Fruit fly (Drosophila melanogaster) whole organism: Measurements from ENCODE around the gene Gsc.

Experiments
- CG8478 ChIP-seq: fragments of >200 bp; optimal IDR thresholded peaks from 2 replicates; lab custom pipeline; 2018; ENCODE audit warnings: inconsistent platforms
- Dll ChIP-seq: fragments of >200 bp; optimal IDR thresholded peaks from 2 replicates; lab custom pipeline; 2017
- EcR ChIP-seq, 2 experiments: fragments of >200 bp; optimal IDR thresholded peaks; 2 replicates each; lab custom pipeline; 2017; ENCODE audit warnings: missing biosample characterization in 2 of 2, missing genetic modification characterization in 2 of 2, missing genetic modification reagents in 2 of 2
- pan ChIP-seq: fragments of >200 bp; optimal IDR thresholded peaks from 2 replicates; lab custom pipeline; 2017
- psq ChIP-seq: fragments of >200 bp; optimal IDR thresholded peaks from 2 replicates; lab custom pipeline; 2017
- usp ChIP-seq: fragments of >200 bp; optimal IDR thresholded peaks from 2 replicates; lab custom pipeline; 2017; ENCODE audit warnings: missing biosample characterization, missing genetic modification characterization, mixed read lengths

Gsc gene

DNA sequence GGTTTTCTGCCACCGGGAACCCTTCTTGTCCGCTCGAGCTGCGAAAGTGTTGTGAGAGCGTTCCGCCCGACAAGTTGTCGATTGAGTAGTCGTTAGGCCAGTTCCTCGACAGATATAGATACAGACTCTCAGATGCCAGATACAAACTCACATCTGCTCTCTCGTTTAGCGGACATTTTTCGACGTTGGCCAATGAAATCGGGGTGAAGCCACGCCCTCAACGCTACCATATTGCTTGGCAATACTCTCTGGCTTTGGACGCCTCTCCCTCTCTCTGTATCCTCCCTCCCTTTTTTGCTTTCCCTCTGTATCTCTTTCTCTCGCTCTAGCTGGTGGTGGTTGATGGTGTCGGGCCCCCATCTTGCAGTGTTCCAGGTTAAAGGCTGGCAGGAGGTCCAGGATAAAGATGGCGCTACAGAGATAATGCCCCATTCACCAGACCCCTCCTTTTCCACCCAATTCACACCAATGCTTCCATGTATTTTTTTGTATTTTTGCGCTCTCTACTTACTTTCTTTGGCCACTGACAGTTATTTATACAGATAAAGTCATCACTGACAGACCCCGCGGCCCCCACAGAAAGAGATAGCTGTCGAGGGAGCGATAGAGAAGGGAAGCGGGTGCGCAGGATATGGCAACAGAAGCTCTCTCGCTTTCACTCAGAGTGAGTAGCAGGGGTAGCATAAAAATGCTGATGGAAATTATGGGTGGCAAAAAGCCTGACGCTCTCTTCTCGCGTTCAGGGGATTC, at the start of gene Gsc:
Gene Gsc (minus strand): TSS at position 51 of the 750 bp plus-strand sequence.
- TF ChIP-seq Dll (lab: Kevin White, UChicago) (no peak), psq (no peak), EcR (GFP tag; optimal IDR thresholded peaks at IDR 0.05; lab: Kevin White, UChicago) (no peak), usp (no peak), CG8478 (lab: Kevin White, UChicago) (no peak), pan (lab: Kevin White, UChicago) (no peak)

DNA sequence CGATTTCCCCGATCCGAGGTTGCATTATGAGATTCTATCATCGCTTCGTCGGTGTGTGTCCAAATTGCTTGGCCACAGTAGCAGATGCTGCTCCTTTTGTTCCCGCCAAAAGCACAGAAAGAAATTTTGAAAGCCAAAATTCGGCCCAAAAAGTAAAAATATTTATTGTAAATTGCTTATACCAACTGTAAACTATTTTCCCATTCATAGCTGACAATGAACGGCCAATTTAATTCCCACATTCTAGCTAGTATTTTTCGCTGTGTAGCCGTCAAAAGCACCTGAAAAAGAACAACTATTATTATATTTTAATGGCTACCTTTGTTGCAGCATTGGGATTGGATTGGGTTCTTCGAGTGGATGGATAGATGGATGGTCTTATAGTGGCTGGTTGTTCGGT, 42.0 kb upstream of the Gsc start:
- TF ChIP-seq CG8478 (lab: Kevin White, UChicago): no peak
- TF ChIP-seq EcR (GFP tag; optimal IDR thresholded peaks at IDR 0.05; lab: Kevin White, UChicago): no peak
- TF ChIP-seq usp: no peak
- no peak for TF ChIP-seq pan (lab: Kevin White, UChicago)
- TF ChIP-seq Dll (lab: Kevin White, UChicago): no peak
- TF ChIP-seq psq: no peak

DNA sequence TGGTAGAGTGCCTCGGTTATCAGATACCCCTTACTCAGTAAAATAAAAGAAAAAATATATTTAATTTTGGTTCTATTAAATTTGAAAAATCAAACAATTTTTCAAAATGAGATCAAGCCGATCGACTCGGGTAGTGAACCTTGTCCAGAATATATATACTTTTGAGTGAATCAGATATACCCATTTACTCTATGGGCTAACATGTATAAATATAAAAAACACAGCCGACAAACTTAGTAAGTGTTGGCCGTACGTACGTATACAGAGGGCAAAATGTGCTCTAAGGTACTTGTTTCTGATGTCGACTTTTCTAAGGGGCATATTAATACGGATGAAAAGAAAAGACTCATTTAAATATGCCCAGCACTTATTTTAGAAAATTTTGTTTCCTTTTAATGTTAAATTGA, 39.7 kb upstream of the Gsc start:
- TF ChIP-seq usp (no peak), CG8478 (lab: Kevin White, UChicago) (no peak), pan (lab: Kevin White, UChicago) (peak; percentile 77)

DNA sequence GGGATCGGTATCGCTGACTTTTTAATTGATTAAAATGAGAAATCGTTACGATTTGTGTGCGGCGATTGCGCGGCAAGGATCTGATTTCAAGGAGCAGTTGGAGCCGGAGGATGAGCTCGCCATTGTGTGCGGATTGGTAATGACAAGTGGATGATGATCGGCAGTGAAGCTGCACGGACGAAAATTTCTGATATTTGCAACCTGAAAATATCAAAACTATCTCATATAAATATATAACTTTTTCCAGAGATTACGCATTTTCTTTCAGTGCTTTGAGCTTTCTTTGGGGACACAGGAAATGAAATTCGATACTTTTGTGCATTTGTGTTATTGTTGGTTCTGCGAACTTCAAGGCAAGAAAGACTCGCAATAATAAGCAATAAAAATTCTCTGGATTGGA, 38.7 kb upstream of the Gsc start:
- TF ChIP-seq pan (lab: Kevin White, UChicago): no peak
- TF ChIP-seq CG8478 (lab: Kevin White, UChicago): no peak
- TF ChIP-seq EcR (GFP tag; optimal IDR thresholded peaks at IDR 0.05; lab: Kevin White, UChicago): no peak
- TF ChIP-seq usp: no peak
- no peak for TF ChIP-seq psq
- no peak for TF ChIP-seq Dll (lab: Kevin White, UChicago)

DNA sequence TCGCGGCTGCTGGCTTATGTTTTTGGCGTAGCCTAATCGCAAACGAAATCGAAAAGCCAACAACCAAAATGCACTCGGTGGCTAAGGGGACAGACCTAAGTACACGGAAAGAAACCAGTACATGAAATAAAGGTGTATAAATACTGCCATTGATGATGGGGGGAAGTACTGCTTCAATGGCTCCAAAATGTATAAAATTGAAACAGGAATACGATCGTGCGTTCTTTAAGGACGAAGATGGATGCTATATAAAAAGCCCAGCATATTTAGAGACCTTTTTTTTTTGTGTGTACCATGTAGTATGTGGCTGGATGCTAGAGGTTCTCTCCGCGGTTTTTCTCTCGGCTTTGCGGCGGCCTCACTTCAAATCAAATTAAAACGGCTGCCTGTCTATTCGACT, 35.7 kb upstream of the Gsc start:
- TF ChIP-seq psq: no peak
- TF ChIP-seq Dll (lab: Kevin White, UChicago): no peak
- no peak for TF ChIP-seq usp
- TF ChIP-seq CG8478 (lab: Kevin White, UChicago): no peak
- no peak for TF ChIP-seq pan (lab: Kevin White, UChicago)
- TF ChIP-seq EcR (GFP tag; optimal IDR thresholded peaks at IDR 0.05; lab: Kevin White, UChicago): no peak

DNA sequence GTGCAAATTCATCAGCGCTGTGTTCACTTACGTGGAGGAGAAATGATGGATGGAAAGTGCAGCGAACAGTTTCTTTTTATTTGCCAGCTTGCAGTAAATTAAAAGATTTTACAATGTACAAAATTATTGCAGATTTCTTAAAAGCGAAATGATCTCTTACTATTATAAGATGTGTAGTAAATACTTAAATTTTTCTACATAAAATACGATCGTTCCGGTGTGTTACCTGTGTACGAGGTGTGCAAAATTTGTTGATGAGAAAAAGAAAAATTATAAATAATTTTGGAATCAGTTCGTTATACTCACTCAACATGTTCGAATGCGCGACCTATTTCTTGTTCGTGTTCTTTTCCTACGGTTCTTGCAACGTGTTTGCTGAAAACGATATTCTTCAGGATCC, 30.9 kb upstream of the Gsc start, which contains the start of gene CG2839:
Gene CG2839 (plus strand): TSS at position 301 of the 400 bp plus-strand sequence.
- TF ChIP-seq Dll (lab: Kevin White, UChicago) (no peak), psq (no peak), EcR (GFP tag; optimal IDR thresholded peaks at IDR 0.05; lab: Kevin White, UChicago) (no peak), usp (no peak), pan (lab: Kevin White, UChicago) (no peak), CG8478 (lab: Kevin White, UChicago) (no peak)

DNA sequence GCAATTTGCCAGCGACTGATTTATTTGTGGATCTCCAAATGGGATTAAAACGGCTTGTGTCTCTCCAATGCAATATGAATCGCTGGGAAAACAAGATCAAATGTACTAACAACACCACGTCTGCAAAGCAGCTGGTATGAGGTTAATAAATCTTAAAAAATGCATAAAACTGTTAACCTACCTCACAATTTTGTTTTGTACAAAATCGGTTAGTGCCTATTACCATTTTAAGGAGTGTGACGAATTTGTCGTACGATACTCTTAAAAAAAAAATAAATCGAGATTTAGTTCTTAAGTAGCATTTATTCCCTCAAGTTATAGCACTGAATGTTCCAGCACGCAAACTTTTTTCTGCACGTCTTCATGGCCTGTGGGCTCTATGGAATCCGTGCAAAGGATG, 29.8 kb upstream of the Gsc start, which contains the start of gene lectin-21Ca:
Gene lectin-21Ca (plus strand): TSS at position 301 of the 400 bp plus-strand sequence.
- no peak for TF ChIP-seq usp
- no peak for TF ChIP-seq EcR (GFP tag; optimal IDR thresholded peaks at IDR 0.05; lab: Kevin White, UChicago)
- TF ChIP-seq psq: no peak
- TF ChIP-seq CG8478 (lab: Kevin White, UChicago): no peak
- no peak for TF ChIP-seq pan (lab: Kevin White, UChicago)
- TF ChIP-seq Dll (lab: Kevin White, UChicago): no peak

DNA sequence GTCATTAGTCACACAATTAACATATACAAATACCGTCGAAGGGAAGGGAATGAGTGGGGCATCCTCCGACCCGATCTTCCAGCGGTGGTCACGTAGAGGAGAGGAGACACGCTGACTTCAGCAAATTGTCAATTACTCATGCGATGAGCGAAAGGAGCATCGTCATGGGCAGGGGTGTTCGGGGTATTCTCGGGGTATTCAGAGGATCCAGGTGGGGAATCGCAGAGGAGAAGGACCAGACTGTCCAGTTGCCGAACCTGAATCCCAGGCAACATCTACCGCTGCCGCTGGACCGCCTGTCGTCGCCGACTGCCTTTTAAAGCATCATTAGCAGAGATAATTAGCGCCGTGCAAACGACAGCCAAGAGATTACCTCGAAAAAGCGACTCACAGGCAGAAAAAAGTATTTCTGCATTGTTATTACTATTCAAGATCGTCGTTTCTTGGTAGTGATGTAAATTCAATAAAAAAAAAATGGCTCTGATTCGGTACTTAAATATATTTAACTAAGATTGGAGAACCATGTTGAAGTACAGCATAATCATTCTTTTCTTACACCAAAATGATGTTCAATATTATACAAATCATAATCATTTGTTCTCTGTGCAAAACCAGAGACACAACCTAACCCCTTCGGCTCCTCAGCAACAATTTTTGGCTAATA, 28.9 kb upstream of the Gsc start:
- TF ChIP-seq usp (no peak), CG8478 (lab: Kevin White, UChicago) (no peak), pan (lab: Kevin White, UChicago) (no peak), Dll (lab: Kevin White, UChicago) (no peak), psq (no peak)

DNA sequence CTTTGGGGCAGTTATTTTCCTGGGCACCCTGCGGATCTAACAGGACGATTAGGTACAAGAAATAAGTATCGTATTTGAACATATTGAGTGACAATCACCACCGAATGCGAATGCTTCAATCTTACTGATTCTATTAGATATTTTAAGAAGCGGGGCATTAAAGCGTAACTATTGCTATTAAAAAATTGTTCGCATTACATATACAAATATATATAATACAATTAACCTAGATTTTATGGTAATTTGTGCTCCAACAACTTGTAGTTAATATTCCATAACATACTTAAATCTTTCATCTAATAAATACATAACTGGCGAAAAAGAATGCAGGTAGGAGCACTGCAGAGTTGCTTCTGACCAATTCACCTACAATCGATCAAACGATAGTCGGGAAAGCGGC, 26.6 kb upstream of the Gsc start, which contains the start of gene lectin-21Cb:
Gene lectin-21Cb (minus strand): TSS at position 101 of the 400 bp plus-strand sequence.
- no peak for TF ChIP-seq Dll (lab: Kevin White, UChicago)
- TF ChIP-seq CG8478 (lab: Kevin White, UChicago): no peak

DNA sequence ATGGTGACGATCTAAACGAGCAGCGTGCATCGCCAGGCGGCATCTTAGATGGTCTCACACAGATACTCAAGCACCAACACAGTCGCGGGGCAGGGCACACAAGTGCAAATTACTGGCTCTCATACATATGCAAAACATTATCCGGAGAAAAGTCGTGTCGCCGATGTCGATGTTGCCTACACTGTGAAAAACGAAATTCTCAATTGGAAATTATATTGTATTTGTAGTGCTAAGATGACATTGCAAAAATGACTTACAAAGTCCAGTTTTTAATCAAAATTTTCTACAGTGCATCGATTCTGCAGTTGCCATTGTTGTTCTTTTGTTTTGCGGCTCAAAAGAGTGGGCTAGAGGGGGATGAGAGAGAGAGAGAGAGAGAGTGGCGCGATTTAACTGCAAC, 25.3 kb upstream of the Gsc start:
- TF ChIP-seq Dll (lab: Kevin White, UChicago) (no peak), psq (no peak), EcR (GFP tag; optimal IDR thresholded peaks at IDR 0.05; lab: Kevin White, UChicago) (no peak), CG8478 (lab: Kevin White, UChicago) (no peak), pan (lab: Kevin White, UChicago) (no peak), usp (no peak)

DNA sequence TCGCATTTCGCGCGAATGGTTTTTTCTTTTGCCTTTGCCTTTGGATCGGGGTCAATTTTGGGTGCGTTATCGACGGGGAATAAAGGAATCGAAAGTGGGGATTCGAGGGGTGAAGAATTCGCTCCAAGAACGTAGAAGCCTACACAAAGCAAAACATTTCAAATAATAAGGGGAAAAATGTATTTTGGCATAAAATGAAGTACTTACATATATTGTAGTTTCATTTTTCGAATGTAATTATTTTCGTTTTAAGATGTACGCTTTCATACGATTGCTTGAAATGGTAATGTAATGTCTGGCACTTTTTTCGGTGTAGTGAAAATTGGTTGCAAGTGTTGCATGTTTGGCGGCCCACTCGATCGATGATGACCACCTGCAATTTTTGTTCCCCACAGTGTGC, 20.5 kb upstream of the Gsc start:
- TF ChIP-seq psq (no peak), EcR (GFP tag; optimal IDR thresholded peaks at IDR 0.05; lab: Kevin White, UChicago) (no peak), pan (lab: Kevin White, UChicago) (no peak), usp (no peak), Dll (lab: Kevin White, UChicago) (no peak), CG8478 (lab: Kevin White, UChicago) (no peak)

DNA sequence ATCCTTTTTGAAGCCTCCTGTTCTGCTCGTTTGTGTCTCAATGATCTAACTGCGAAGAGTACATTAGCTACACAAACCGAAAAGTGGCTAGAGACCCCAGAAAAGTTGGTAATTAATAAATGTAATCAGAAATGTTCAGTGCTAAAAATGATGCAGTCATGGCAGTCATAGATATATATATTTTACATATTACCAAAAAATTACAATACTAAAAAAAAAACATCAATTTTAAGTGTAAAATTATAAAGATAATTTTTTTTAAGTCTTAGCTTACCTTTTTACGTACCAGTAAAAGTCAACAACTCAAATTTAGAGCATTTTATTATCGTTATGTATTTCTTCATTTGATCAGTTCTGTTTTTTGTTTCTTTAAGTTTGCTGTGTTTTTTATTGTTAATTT, 18.3 kb upstream of the Gsc start:
- TF ChIP-seq pan (lab: Kevin White, UChicago): no peak
- TF ChIP-seq CG8478 (lab: Kevin White, UChicago): no peak
- no peak for TF ChIP-seq usp
- TF ChIP-seq EcR (GFP tag; optimal IDR thresholded peaks at IDR 0.05; lab: Kevin White, UChicago): no peak
- TF ChIP-seq Dll (lab: Kevin White, UChicago): no peak
